Worm (Caenorhabditis elegans): ENCODE results near the gene ocr-3.

ocr-3 gene

DNA sequence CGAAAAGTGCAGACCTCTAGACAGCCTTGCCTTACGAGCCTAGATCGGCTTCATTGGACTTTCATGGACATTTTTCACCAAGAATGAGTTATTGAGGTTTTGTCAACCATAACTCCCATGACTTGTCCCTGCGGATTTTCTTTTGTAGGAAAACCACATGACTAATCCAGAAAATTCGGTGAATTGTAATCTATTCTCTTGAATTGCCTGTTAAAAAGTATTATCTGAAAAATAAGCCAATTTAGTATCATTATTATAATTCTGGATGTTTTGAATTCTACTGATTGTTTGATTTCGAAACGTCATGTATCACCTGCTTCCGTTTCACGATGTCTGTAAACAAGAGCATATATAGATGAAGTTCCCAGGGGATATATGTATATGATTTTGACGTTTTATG is 20.0 kb downstream of the ocr-3 start:
- TF ChIP-seq nhr-85 (tag) (peak; percentile 18), mdl-1 (tag; optimal IDR thresholded peaks at IDR 0.05) (no peak), grh-1 (GFP tag; IDR thresholded peaks at IDR 0.05) (no peak), egl-13 (tag; optimal IDR thresholded peaks at IDR 0.05) (no peak), nhr-47 (tag; optimal IDR thresholded peaks at IDR 0.05) (peak; percentile 14), ceh-8 (GFP tag; optimal IDR thresholded peaks at IDR 0.05) (peak; percentile 46), zip-4 (GFP tag; optimal IDR thresholded peaks at IDR 0.05) (no peak), ztf-11 (tag; optimal IDR thresholded peaks at IDR 0.05) (no peak), mep-1 (tag; optimal IDR thresholded peaks at IDR 0.05) (no peak), F16B12.6 (tag; optimal IDR thresholded peaks at IDR 0.05) (no peak), ets-5 (GFP tag; IDR thresholded peaks at IDR 0.05) (no peak), lin-35 (GFP tag; optimal IDR thresholded peaks at IDR 0.05) (no peak), lin-13 (GFP tag; optimal IDR thresholded peaks at IDR 0.05) (no peak), irx-1 (tag; optimal IDR thresholded peaks at IDR 0.05) (no peak), sox-4 (tag; optimal IDR thresholded peaks at IDR 0.05) (peak; percentile 68), dsc-1 (tag; optimal IDR thresholded peaks at IDR 0.05) (peak; percentile 95), nhr-84 (tag; optimal IDR thresholded peaks at IDR 0.05) (no peak), unc-62 (GFP tag; optimal IDR thresholded peaks at IDR 0.05) (no peak), skn-1 (tag; optimal IDR thresholded peaks at IDR 0.05) (no peak), lin-39 (tag; optimal IDR thresholded peaks at IDR 0.05) (no peak), unc-98 (GFP tag; IDR thresholded peaks at IDR 0.05) (no peak), jun-1 (tag; optimal IDR thresholded peaks at IDR 0.05) (no peak), fkh-8 (tag; optimal IDR thresholded peaks at IDR 0.05) (peak; percentile 50), elt-3 (tag; optimal IDR thresholded peaks at IDR 0.05) (no peak), sptf-1 (tag; optimal IDR thresholded peaks at IDR 0.05) (no peak), pax-3 (tag; optimal IDR thresholded peaks at IDR 0.05) (peak; percentile 36), hlh-4 (tag; optimal IDR thresholded peaks at IDR 0.05) (no peak), alr-1 (tag; optimal IDR thresholded peaks at IDR 0.05; ENCODE audit: borderline replicate concordance) (no peak), nhr-71 (tag; optimal IDR thresholded peaks at IDR 0.05) (peak; percentile 27), tlp-1 (tag; optimal IDR thresholded peaks at IDR 0.05) (no peak)

ce11 chrX:15188986-15189675 is 20.6 kb downstream of the ocr-3 start:
- TF ChIP-seq egl-27 (tag; optimal IDR thresholded peaks at IDR 0.05) (peak in 1 of 2 experiments; percentile 34), hpl-2 (GFP tag; optimal IDR thresholded peaks at IDR 0.05) (no peak), mab-9 (GFP tag; IDR thresholded peaks at IDR 0.05) (no peak), sup-37 (GFP tag; optimal IDR thresholded peaks at IDR 0.05) (peak; percentile 26), ama-1 (optimal IDR thresholded peaks at IDR 0.05) (no peak), nhr-77 (tag; optimal IDR thresholded peaks at IDR 0.05) (peak; percentile 60), nhr-20 (tag; optimal IDR thresholded peaks at IDR 0.05) (peak; percentile 59), lin-15B (tag; optimal IDR thresholded peaks at IDR 0.05) (no peak), pag-3 (tag; optimal IDR thresholded peaks at IDR 0.05; ENCODE audit: borderline replicate concordance, insufficient read depth) (no peak), blmp-1 (tag; optimal IDR thresholded peaks at IDR 0.05) (no peak), nhr-71 (tag; optimal IDR thresholded peaks at IDR 0.05) (peak; percentile 90), egl-13 (tag; optimal IDR thresholded peaks at IDR 0.05) (peak; percentile 80), irx-1 (tag; optimal IDR thresholded peaks at IDR 0.05) (peak; percentile 48), rnt-1 (tag; optimal IDR thresholded peaks at IDR 0.05) (peak; percentile 46), nhr-90 (tag; optimal IDR thresholded peaks at IDR 0.05; ENCODE audit: poor library complexity) (no peak), zag-1 (tag; optimal IDR thresholded peaks at IDR 0.05) (no peak), skn-1 (tag; optimal IDR thresholded peaks at IDR 0.05) (peak; percentile 27), ceh-63 (GFP tag; optimal IDR thresholded peaks at IDR 0.05) (peak; percentile 50), ceh-90 (tag; optimal IDR thresholded peaks at IDR 0.05) (no peak), pax-3 (tag; optimal IDR thresholded peaks at IDR 0.05) (peak; percentile 50), efl-3 (GFP tag; optimal IDR thresholded peaks at IDR 0.05) (no peak), unc-86 (tag; optimal IDR thresholded peaks at IDR 0.05) (peak; percentile 88), jun-1 (tag; optimal IDR thresholded peaks at IDR 0.05) (peak; percentile 43), sptf-1 (tag; optimal IDR thresholded peaks at IDR 0.05) (no peak), unc-98 (GFP tag; IDR thresholded peaks at IDR 0.05) (no peak), lsy-2 (tag; optimal IDR thresholded peaks at IDR 0.05) (peak; percentile 57 to 64), lin-13 (GFP tag; optimal IDR thresholded peaks at IDR 0.05) (peak; percentile 37), snu-23 (GFP tag; optimal IDR thresholded peaks at IDR 0.05) (peak; percentile 71), nhr-47 (tag; optimal IDR thresholded peaks at IDR 0.05) (peak; percentile 81), nhr-11 (tag; optimal IDR thresholded peaks at IDR 0.05) (peak; percentile 16)

Data from whole organism, L1 larva.